Worm (Caenorhabditis elegans) whole organism, L1 larva: ENCODE results near the gene med-2.

ENCODE experiments used
- blmp-1 ChIP-seq: fragments of 150-350 bp; optimal IDR thresholded peaks from 2 replicates; lab custom pipeline; 2014; ENCODE audit warnings: missing biosample characterization, missing genetic modification characterization
- ceh-82 ChIP-seq, 3 experiments: fragments of 150-350 bp in 1 of 3; sonication (generic microtip) in 2 of 3; optimal IDR thresholded peaks; 2 replicates each; lab custom pipeline; 2014 to 2017; ENCODE audit warnings: missing biosample characterization in 3 of 3, missing genetic modification characterization in 3 of 3
- dpl-1 ChIP-seq, 3 experiments: fragments of 150-350 bp in 2 of 3; sonication (generic microtip) in 1 of 3; optimal IDR thresholded peaks; 2 replicates each; lab custom pipeline; 2014 to 2017; ENCODE audit warnings: missing biosample characterization in 3 of 3, missing genetic modification characterization in 3 of 3, missing genetic modification reagents in 3 of 3
- nhr-28 ChIP-seq: fragments of 150-350 bp; optimal IDR thresholded peaks from 2 replicates; lab custom pipeline; 2014; ENCODE audit warnings: missing biosample characterization, missing genetic modification characterization
- pag-3 ChIP-seq: sonication (generic microtip); optimal IDR thresholded peaks from 2 replicates; lab custom pipeline; 2017; ENCODE audit warnings: missing genetic modification characterization, mild to moderate bottlenecking, missing compliant biosample characterization, antibody characterized with exemption, borderline replicate concordance; ENCODE audit not compliant: insufficient read depth
- skn-1 ChIP-seq: fragments of 150-350 bp; optimal IDR thresholded peaks from 2 replicates; lab custom pipeline; 2014; ENCODE audit warnings: missing biosample characterization, missing genetic modification characterization

DNA sequence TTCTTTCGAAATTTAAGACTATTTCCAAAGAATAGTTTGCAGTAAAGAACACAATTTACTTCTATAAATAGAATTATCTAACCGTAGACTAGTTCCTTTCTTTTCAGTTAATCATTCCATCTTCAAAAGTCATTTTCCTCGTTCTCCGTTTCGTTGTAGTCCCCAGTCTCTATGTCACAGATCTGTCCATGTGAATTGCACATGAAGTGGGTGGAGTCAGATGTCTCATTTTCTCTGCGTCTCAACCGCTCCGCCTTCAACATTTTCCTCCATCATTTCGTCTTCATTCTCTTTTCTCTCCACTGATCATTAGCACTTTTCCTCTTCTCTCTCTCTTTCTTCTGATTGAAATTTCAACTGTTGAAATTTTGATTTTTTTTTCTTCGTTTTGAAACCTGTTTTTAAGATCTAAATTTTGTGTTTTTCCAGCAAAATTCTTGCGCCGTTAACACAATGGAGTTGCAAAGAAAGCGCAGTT is 13.3 kb downstream of the med-2 start, which contains the start of gene T07E3.4:
- TF ChIP-seq dpl-1 (GFP tag; optimal IDR thresholded peaks at IDR 0.05; lab: Kevin White, UChicago) (peak; percentile 47 to 60 (median 59)), pag-3 (tag; lab: Kevin White, UChicago) (no peak), nhr-28 (tag; lab: Kevin White, UChicago) (no peak), ceh-82 (tag; optimal IDR thresholded peaks at IDR 0.05; lab: Kevin White, UChicago) (peak; percentile 9 to 73 (median 72)), skn-1 (tag; lab: Kevin White, UChicago) (no peak), blmp-1 (tag; lab: Kevin White, UChicago) (peak; percentile 82)
